Worm (Caenorhabditis elegans): ENCODE results near the gene R10E4.11.

R10E4.11 gene

DNA sequence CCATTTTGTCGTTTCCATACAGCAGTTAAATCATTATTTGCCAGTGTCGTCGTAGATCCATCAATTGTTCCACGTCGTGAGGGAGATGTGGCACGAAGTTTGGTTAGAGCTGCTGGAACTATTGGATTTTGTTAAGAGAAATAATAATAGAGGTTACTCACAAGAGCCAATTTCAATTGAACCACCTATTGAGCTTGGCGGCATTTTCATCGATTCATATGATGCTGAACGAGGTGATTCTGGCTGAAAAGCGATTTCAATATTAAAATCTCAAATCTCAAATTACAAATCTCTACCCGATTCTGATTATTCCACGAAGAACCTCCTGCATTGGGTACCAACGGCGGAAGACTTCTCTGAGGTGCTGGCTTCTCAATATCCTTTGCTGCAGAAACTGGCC, 42.9 kb downstream of the R10E4.11 start:
- no peak for TF ChIP-seq lin-39 (tag; optimal IDR thresholded peaks at IDR 0.05)
- no peak for TF ChIP-seq nhr-11 (tag; optimal IDR thresholded peaks at IDR 0.05)
- TF ChIP-seq dmd-4 (tag; optimal IDR thresholded peaks at IDR 0.05) = no peak
- no peak for TF ChIP-seq F13H6.1 (tag; optimal IDR thresholded peaks at IDR 0.05)
- TF ChIP-seq alr-1 (tag; optimal IDR thresholded peaks at IDR 0.05) = no peak
- no peak for TF ChIP-seq ztf-1 (GFP tag; conservative IDR thresholded peaks at IDR 0.05)
- TF ChIP-seq ceh-16 (tag; optimal IDR thresholded peaks at IDR 0.05) = no peak
- no peak for TF ChIP-seq R02D3.7 (tag; optimal IDR thresholded peaks at IDR 0.05)
- TF ChIP-seq mbf-1 (tag; optimal IDR thresholded peaks at IDR 0.05) = no peak
- no peak for TF ChIP-seq unc-55 (GFP tag; optimal IDR thresholded peaks at IDR 0.05)
- no peak for TF ChIP-seq peb-1 (tag; optimal IDR thresholded peaks at IDR 0.05)
- TF ChIP-seq unc-39 (tag; optimal IDR thresholded peaks at IDR 0.05) = no peak
- no peak for TF ChIP-seq elt-1 (tag; optimal IDR thresholded peaks at IDR 0.05)
- TF ChIP-seq nhr-23 (tag; optimal IDR thresholded peaks at IDR 0.05) = no peak

ce11 chrIII:4247571-4247970, 53.3 kb downstream of the R10E4.11 start, which contains the start of gene Y44F5A.1:
Y44F5A.1 (minus strand) TSS chrIII:4247671.
- no peak for TF ChIP-seq nhr-6 (tag; optimal IDR thresholded peaks at IDR 0.05)
- no peak for TF ChIP-seq R02D3.7 (tag; optimal IDR thresholded peaks at IDR 0.05)
- no peak for TF ChIP-seq sem-4 (tag; optimal IDR thresholded peaks at IDR 0.05)
- TF ChIP-seq lin-11 (tag; optimal IDR thresholded peaks at IDR 0.05) = no peak
- no peak for TF ChIP-seq nhr-11 (tag; optimal IDR thresholded peaks at IDR 0.05)
- no peak for TF ChIP-seq ztf-11 (tag; optimal IDR thresholded peaks at IDR 0.05)
- no peak for TF ChIP-seq ZK546.5 (tag; optimal IDR thresholded peaks at IDR 0.05)
- TF ChIP-seq mbf-1 (tag; optimal IDR thresholded peaks at IDR 0.05) = no peak
- no peak for TF ChIP-seq fos-1 (tag; optimal IDR thresholded peaks at IDR 0.05)
- TF ChIP-seq nhr-10 (tag; optimal IDR thresholded peaks at IDR 0.05) = no peak
- no peak for TF ChIP-seq nhr-237 (tag; optimal IDR thresholded peaks at IDR 0.05)
- TF ChIP-seq ztf-4 (tag; optimal IDR thresholded peaks at IDR 0.05) = no peak
- TF ChIP-seq nhr-25 (tag; optimal IDR thresholded peaks at IDR 0.05) = no peak
- TF ChIP-seq sma-9 (GFP tag; optimal IDR thresholded peaks at IDR 0.05) = no peak
- no peak for TF ChIP-seq sma-9 (tag; optimal IDR thresholded peaks at IDR 0.05)
- no peak for TF ChIP-seq zag-1 (tag; optimal IDR thresholded peaks at IDR 0.05)
- no peak for TF ChIP-seq snpc-4 (tag; optimal IDR thresholded peaks at IDR 0.05)
- TF ChIP-seq nhr-129 (tag; optimal IDR thresholded peaks at IDR 0.05) = no peak
- TF ChIP-seq lsy-2 (tag; optimal IDR thresholded peaks at IDR 0.05) = no peak
- TF ChIP-seq lin-39 (tag; optimal IDR thresholded peaks at IDR 0.05) = no peak

Measured in whole organism, L2 larva.